Fruit fly (Drosophila melanogaster) whole organism, embryonic: Measurements from ENCODE around the gene CG43760.
A peak's percentile ranks its signal among the peaks of the same experiment; 100 is the strongest.

ENCODE experiments used
- C15 ChIP-seq: fragments of 200-800 bp; sonication (Bioruptor generic); IDR thresholded peaks from 3 replicates; pipeline ENCODE4 v1.3.6; 2022; ENCODE audit warnings: missing biosample characterization, missing genetic modification characterization
- CG10209 ChIP-seq: fragments of 200-800 bp; sonication (Bioruptor generic); optimal IDR thresholded peaks from 3 replicates; lab custom pipeline; 2017; ENCODE audit warnings: missing biosample characterization, mild to moderate bottlenecking, missing genetic modification characterization, missing genetic modification reagents
- CG10321 ChIP-seq: fragments of 200-800 bp; sonication (Bioruptor generic); IDR thresholded peaks from 2 replicates; pipeline ENCODE4 v1.3.6; 2022; ENCODE audit warnings: missing biosample characterization, missing genetic modification characterization
- CG10959 ChIP-seq: fragments of 200-800 bp; sonication (Bioruptor generic); IDR thresholded peaks from 2 replicates; pipeline ENCODE4 v1.3.6; 2022; ENCODE audit warnings: missing biosample characterization, missing genetic modification characterization
- CG12299 ChIP-seq: fragments of 200-800 bp; sonication (Bioruptor generic); optimal IDR thresholded peaks from 2 replicates; lab custom pipeline; 2018; ENCODE audit warnings: missing biosample characterization, mild to moderate bottlenecking, missing genetic modification characterization
- CG1233 ChIP-seq: fragments of 200-800 bp; sonication (Bioruptor generic); optimal IDR thresholded peaks from 4 replicates; lab custom pipeline; 2018; ENCODE audit warnings: missing biosample characterization, mild to moderate bottlenecking, missing genetic modification characterization
- CG14965 ChIP-seq: fragments of 200-800 bp; sonication (Bioruptor generic); optimal IDR thresholded peaks from 2 replicates; lab custom pipeline; 2016; ENCODE audit warnings: missing biosample characterization, missing genetic modification characterization, borderline replicate concordance
- CG15011 ChIP-seq: fragments of 200-800 bp; sonication (Bioruptor generic); optimal IDR thresholded peaks from 3 replicates; lab custom pipeline; 2018; ENCODE audit warnings: missing biosample characterization, mild to moderate bottlenecking, missing genetic modification characterization
- CG15269 ChIP-seq: fragments of 200-800 bp; sonication (Bioruptor generic); optimal IDR thresholded peaks from 2 replicates; lab custom pipeline; 2018; ENCODE audit warnings: missing biosample characterization, mild to moderate bottlenecking, missing genetic modification characterization, moderate library complexity
- CG16779 ChIP-seq: fragments of 200-800 bp; sonication (Bioruptor generic); IDR thresholded peaks from 2 replicates; pipeline ENCODE4 v1.3.6; 2022; ENCODE audit warnings: missing biosample characterization, missing genetic modification characterization
- CG16813 ChIP-seq: fragments of 200-800 bp; sonication (Bioruptor generic); IDR thresholded peaks from 3 replicates; pipeline ENCODE4 v1.3.6; 2022; ENCODE audit warnings: missing biosample characterization, missing genetic modification characterization; ENCODE audit not compliant: partially characterized antibody
- CG17186 ChIP-seq: fragments of 200-800 bp; sonication (Bioruptor generic); optimal IDR thresholded peaks from 3 replicates; lab custom pipeline; 2017; ENCODE audit warnings: missing biosample characterization, missing genetic modification reagents, missing genetic modification characterization
- CG17361 ChIP-seq: fragments of 200-800 bp; sonication (Bioruptor generic); IDR thresholded peaks from 3 replicates; pipeline ENCODE4 v1.3.6; 2022; ENCODE audit warnings: missing biosample characterization, missing genetic modification characterization
- CG17385 ChIP-seq: fragments of 200-800 bp; sonication (Bioruptor generic); optimal IDR thresholded peaks from 3 replicates; lab custom pipeline; 2018; ENCODE audit warnings: missing biosample characterization, mild to moderate bottlenecking, missing genetic modification characterization
- CG17829 ChIP-seq: fragments of 200-800 bp; optimal IDR thresholded peaks from 2 replicates; lab custom pipeline; 2019; ENCODE audit warnings: missing biosample characterization, mild to moderate bottlenecking, missing genetic modification characterization, moderate library complexity
- CG18764 ChIP-seq: fragments of 200-800 bp; sonication (Bioruptor generic); optimal IDR thresholded peaks from 3 replicates; lab custom pipeline; 2016; ENCODE audit warnings: missing biosample characterization, missing genetic modification characterization
- CG34376 ChIP-seq: fragments of 200-800 bp; sonication (Bioruptor generic); optimal IDR thresholded peaks from 2 replicates; lab custom pipeline; 2018; ENCODE audit warnings: missing biosample characterization, mild to moderate bottlenecking, missing genetic modification characterization
- CG3995 ChIP-seq: fragments of 200-800 bp; sonication (Bioruptor generic); optimal IDR thresholded peaks from 3 replicates; lab custom pipeline; 2016; ENCODE audit warnings: missing biosample characterization, missing genetic modification characterization
- CG6254 ChIP-seq: fragments of 200-800 bp; sonication (Bioruptor generic); optimal IDR thresholded peaks from 3 replicates; lab custom pipeline; 2017; ENCODE audit warnings: mild to moderate bottlenecking, missing biosample characterization, missing genetic modification reagents, missing genetic modification characterization
- CG6689 ChIP-seq: fragments of 200-800 bp; sonication (Bioruptor generic); IDR thresholded peaks from 2 replicates; pipeline ENCODE4 v1.3.6; 2022; ENCODE audit warnings: missing biosample characterization, missing genetic modification characterization
- CG7556 ChIP-seq: fragments of 200-800 bp; sonication (Bioruptor generic); optimal IDR thresholded peaks from 2 replicates; lab custom pipeline; 2017; ENCODE audit warnings: missing biosample characterization, mild to moderate bottlenecking, missing genetic modification characterization
- CG8281 ChIP-seq: fragments of 200-800 bp; sonication (Bioruptor generic); optimal IDR thresholded peaks from 2 replicates; lab custom pipeline; 2018; ENCODE audit warnings: missing biosample characterization, mild to moderate bottlenecking, missing genetic modification characterization, moderate library complexity
- D19A ChIP-seq: fragments of 200-800 bp; optimal IDR thresholded peaks from 3 replicates; lab custom pipeline; 2019; ENCODE audit warnings: missing biosample characterization, mild to moderate bottlenecking, missing genetic modification characterization, moderate library complexity
- Dp ChIP-seq: fragments of 200-800 bp; sonication (Bioruptor generic); optimal IDR thresholded peaks from 2 replicates; lab custom pipeline; 2018; ENCODE audit warnings: missing biosample characterization, mild to moderate bottlenecking, missing genetic modification characterization, moderate library complexity
- ERR ChIP-seq: fragments of 200-800 bp; sonication (Bioruptor generic); optimal IDR thresholded peaks from 2 replicates; lab custom pipeline; 2016; ENCODE audit warnings: missing biosample characterization, missing genetic modification characterization
- Ets65A ChIP-seq: fragments of 200-800 bp; sonication (Bioruptor generic); peaks from one replicate; lab custom pipeline; 2016; ENCODE audit warnings: missing biosample characterization, missing genetic modification characterization
- H15 ChIP-seq: fragments of 200-800 bp; sonication (Bioruptor generic); IDR thresholded peaks from 3 replicates; pipeline ENCODE4 v1.3.6; 2022; ENCODE audit warnings: missing biosample characterization, missing genetic modification characterization
- HLH4C ChIP-seq: fragments of 200-800 bp; sonication (Bioruptor generic); IDR thresholded peaks from 3 replicates; pipeline ENCODE4 v1.3.6; 2022; ENCODE audit warnings: missing biosample characterization, missing genetic modification characterization; ENCODE audit not compliant: partially characterized antibody
- Hr3 ChIP-seq: fragments of 200-800 bp; sonication (Bioruptor generic); optimal IDR thresholded peaks from 3 replicates; lab custom pipeline; 2016; ENCODE audit warnings: missing biosample characterization, missing genetic modification characterization
- Pdp1 ChIP-seq, 2 experiments: fragments of 200-800 bp; sonication (Bioruptor generic); optimal IDR thresholded peaks; 3 replicates each; lab custom pipeline; 2016; ENCODE audit warnings: missing biosample characterization in 2 of 2, missing genetic modification characterization in 2 of 2, mild to moderate bottlenecking in 1 of 2, moderate library complexity in 1 of 2
- Side ChIP-seq: fragments of 200-800 bp; sonication (Bioruptor generic); optimal IDR thresholded peaks from 2 replicates; lab custom pipeline; 2016; ENCODE audit warnings: missing biosample characterization, missing genetic modification characterization
- amos ChIP-seq: fragments of 200-800 bp; sonication (Bioruptor generic); IDR thresholded peaks from 2 replicates; pipeline ENCODE4 v1.3.6; 2022; ENCODE audit warnings: missing biosample characterization, missing genetic modification characterization; ENCODE audit not compliant: partially characterized antibody
- aop ChIP-seq: fragments of 200-800 bp; sonication (Bioruptor generic); IDR thresholded peaks from 2 replicates; pipeline ENCODE4 v1.3.6; 2022; ENCODE audit warnings: missing biosample characterization, missing genetic modification characterization
- ara ChIP-seq: fragments of 200-800 bp; sonication (Bioruptor generic); IDR thresholded peaks from 2 replicates; pipeline ENCODE4 v1.3.6; 2022; ENCODE audit warnings: missing biosample characterization, missing genetic modification characterization
- chm ChIP-seq: fragments of 200-800 bp; sonication (Bioruptor generic); IDR thresholded peaks from 2 replicates; pipeline ENCODE4 v1.3.6; 2022; ENCODE audit warnings: missing biosample characterization, missing genetic modification characterization
- chn ChIP-seq: fragments of 200-800 bp; sonication (Bioruptor generic); optimal IDR thresholded peaks from 2 replicates; lab custom pipeline; 2016; ENCODE audit warnings: missing biosample characterization, missing genetic modification characterization
- danr ChIP-seq: fragments of 200-800 bp; sonication (Bioruptor generic); IDR thresholded peaks from 2 replicates; pipeline ENCODE4 v1.3.6; 2022; ENCODE audit warnings: missing biosample characterization, missing genetic modification characterization
- eyg ChIP-seq: fragments of 200-800 bp; sonication (Bioruptor generic); optimal IDR thresholded peaks from 3 replicates; lab custom pipeline; 2016; ENCODE audit warnings: missing biosample characterization, missing genetic modification characterization
- gce ChIP-seq: fragments of 200-800 bp; sonication (Bioruptor generic); IDR thresholded peaks from 3 replicates; pipeline ENCODE4 v1.3.6; 2022; ENCODE audit warnings: missing biosample characterization, missing genetic modification characterization
- gcm2 ChIP-seq: fragments of 200-800 bp; sonication (Bioruptor generic); optimal IDR thresholded peaks from 2 replicates; lab custom pipeline; 2016; ENCODE audit warnings: missing biosample characterization, missing genetic modification characterization
- nmo ChIP-seq: fragments of 200-800 bp; sonication (Bioruptor generic); optimal IDR thresholded peaks from 2 replicates; lab custom pipeline; 2018; ENCODE audit warnings: missing biosample characterization, mild to moderate bottlenecking, missing genetic modification characterization, moderate library complexity
- onecut ChIP-seq: fragments of 200-800 bp; sonication (Bioruptor generic); IDR thresholded peaks from 2 replicates; pipeline ENCODE4 v1.3.6; 2022; ENCODE audit warnings: missing biosample characterization, missing genetic modification characterization
- ro ChIP-seq: fragments of 200-800 bp; sonication (Bioruptor generic); IDR thresholded peaks from 2 replicates; pipeline ENCODE4 v1.3.6; 2022; ENCODE audit warnings: missing biosample characterization, missing genetic modification characterization
- sob ChIP-seq: fragments of 200-800 bp; sonication (Bioruptor generic); IDR thresholded peaks from 2 replicates; pipeline ENCODE4 v1.3.6; 2022; ENCODE audit warnings: missing biosample characterization, missing genetic modification characterization
- stwl ChIP-seq: fragments of 200-800 bp; sonication (Bioruptor generic); optimal IDR thresholded peaks from 3 replicates; lab custom pipeline; 2018; ENCODE audit warnings: missing biosample characterization, mild to moderate bottlenecking, missing genetic modification characterization, moderate library complexity
- vfl ChIP-seq: fragments of 200-800 bp; sonication (Bioruptor generic); optimal IDR thresholded peaks from 2 replicates; lab custom pipeline; 2016; ENCODE audit warnings: missing biosample characterization, missing genetic modification characterization
- vvl ChIP-seq: fragments of 200-800 bp; sonication (Bioruptor generic); IDR thresholded peaks from 2 replicates; pipeline ENCODE4 v1.3.6; 2022; ENCODE audit warnings: missing biosample characterization, missing genetic modification characterization
- z ChIP-seq: fragments of 200-800 bp; sonication (Bioruptor generic); IDR thresholded peaks from 3 replicates; pipeline ENCODE4 v1.3.6; 2022; ENCODE audit warnings: missing biosample characterization, missing genetic modification characterization

CG43760 gene

DNA sequence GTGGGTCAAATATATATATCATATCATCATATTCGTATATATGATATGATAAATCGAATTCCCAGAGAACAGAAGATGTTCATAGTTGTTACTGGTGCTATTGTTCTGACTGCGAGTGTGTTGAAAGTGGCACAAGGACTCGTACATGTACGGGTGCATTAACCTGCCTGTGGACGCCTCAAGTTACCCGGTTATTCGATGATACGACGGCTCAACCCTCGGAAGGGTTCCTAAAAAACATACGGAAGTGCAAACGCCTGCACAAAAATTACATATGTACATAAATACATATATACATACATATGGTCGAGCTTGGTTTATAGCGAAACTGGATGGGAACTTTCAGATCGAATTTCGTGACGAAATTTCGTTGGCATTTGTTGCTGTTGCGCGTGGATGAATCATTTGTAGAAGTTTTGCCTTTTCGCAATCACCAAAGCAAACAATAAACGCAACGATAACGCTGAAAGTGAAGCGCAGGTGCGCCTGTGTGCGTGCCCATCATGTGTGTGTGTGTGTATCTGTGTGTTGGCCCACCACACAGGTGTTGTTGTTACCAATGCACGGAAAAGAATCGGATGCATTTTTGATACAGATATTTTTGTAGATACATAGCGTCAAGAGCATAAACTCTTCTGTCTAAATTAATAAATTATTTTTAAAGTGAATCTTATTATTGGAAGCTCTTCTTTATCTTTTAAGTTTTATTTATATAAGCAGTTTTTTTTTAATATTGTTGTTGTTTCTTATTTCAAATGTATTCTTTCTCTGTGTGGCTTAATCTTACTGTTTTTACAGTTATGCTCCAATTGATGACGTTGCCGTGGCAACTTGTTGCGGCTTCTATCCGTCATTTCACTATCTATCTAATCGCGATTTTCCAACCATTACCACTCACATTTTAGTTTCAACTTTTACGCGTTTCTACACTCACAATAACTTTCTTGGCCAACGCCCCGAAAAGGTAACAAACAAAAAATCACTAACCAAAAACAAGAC lies 14.9 kb downstream of the CG43760 start (continued):
- TF ChIP-seq CG17829 = peak; percentile 81
- TF ChIP-seq vvl (GFP tag; lab: Robert Waterston, UW) = peak; percentile 90
- TF ChIP-seq D19A = peak; percentile 74
- no peak for TF ChIP-seq Side (GFP tag; lab: Kevin White, UChicago)
- TF ChIP-seq CG15269 = peak; percentile 83
- peak; percentile 8 for TF ChIP-seq stwl (tag; lab: Kevin White, UChicago)
- TF ChIP-seq CG7556 = peak; percentile 80
- TF ChIP-seq CG18764 (GFP tag; lab: Kevin White, UChicago) = peak; percentile 46
- peak in 1 of 2 experiments; percentile 55 for TF ChIP-seq Pdp1 (GFP tag; optimal IDR thresholded peaks at IDR 0.05; lab: Kevin White, UChicago)
- TF ChIP-seq ro (GFP tag; lab: Robert Waterston, UW) = peak; percentile 27; the same call in 1 of the 2 replicates
- TF ChIP-seq CG3995 (GFP tag; lab: Kevin White, UChicago) = no peak
- peak; percentile 77; the same call in 1 of the 2 replicates for TF ChIP-seq CG10959
- no peak for TF ChIP-seq CG15011 (GFP tag; lab: Kevin White, UChicago)
- peak; percentile 64 for TF ChIP-seq onecut (GFP tag; lab: Robert Waterston, UW)
- TF ChIP-seq CG8281 = peak; percentile 41
- TF ChIP-seq CG10209 (GFP tag; lab: Kevin White, UChicago) = peak; percentile 75
- TF ChIP-seq HLH4C (GFP tag; lab: Robert Waterston, UW) = no peak
- peak; percentile 65; the same call in 1 of the 3 replicates for TF ChIP-seq gce (GFP tag; lab: Robert Waterston, UW)
- TF ChIP-seq CG6254 (GFP tag; lab: Kevin White, UChicago) = peak; percentile 72
- TF ChIP-seq chm (GFP tag; lab: Robert Waterston, UW) = no peak
- no peak for TF ChIP-seq ERR (GFP tag; lab: Kevin White, UChicago)
- TF ChIP-seq Ets65A (GFP tag; lab: Kevin White, UChicago) = peak; percentile 88
- peak; percentile 65 for TF ChIP-seq CG1233 (GFP tag; lab: Kevin White, UChicago)
- no peak for TF ChIP-seq CG34376 (GFP tag; lab: Kevin White, UChicago)
- TF ChIP-seq CG16779 = no peak
- TF ChIP-seq nmo (GFP tag; lab: Kevin White, UChicago) = peak; percentile 81
- TF ChIP-seq z (GFP tag; lab: Robert Waterston, UW) = 0 out of 3 replicates have a peak, but pooled peaks have one; percentile 22
- no peak for TF ChIP-seq amos (GFP tag; lab: Robert Waterston, UW)
- peak; percentile 68 for TF ChIP-seq danr (GFP tag; lab: Robert Waterston, UW)
- no peak for TF ChIP-seq gcm2 (GFP tag; lab: Kevin White, UChicago)
- no peak for TF ChIP-seq CG16813
- TF ChIP-seq ara (GFP tag; lab: Robert Waterston, UW) = peak; percentile 83
- peak; percentile 67; the same call in 2 of the 3 replicates for TF ChIP-seq C15 (GFP tag; lab: Robert Waterston, UW)
- TF ChIP-seq Dp (GFP tag; lab: Kevin White, UChicago) = no peak
- 0 out of 2 replicates have a peak, but pooled peaks have one; percentile 4 for TF ChIP-seq aop (GFP tag; lab: Robert Waterston, UW)
- peak; percentile 89 for TF ChIP-seq CG17361
- no peak for TF ChIP-seq CG17186
- TF ChIP-seq H15 (GFP tag; lab: Robert Waterston, UW) = peak; percentile 71; the same call in 2 of the 3 replicates
- peak; percentile 37; the same call in 1 of the 2 replicates for TF ChIP-seq CG10321 (GFP tag; lab: Robert Waterston, UW)
- TF ChIP-seq CG12299 = peak; percentile 17
- no peak for TF ChIP-seq CG14965
- TF ChIP-seq CG17385 (GFP tag; lab: Kevin White, UChicago) = peak; percentile 72
- peak; percentile 76 for TF ChIP-seq Hr3 (GFP tag; lab: Kevin White, UChicago)
- TF ChIP-seq sob (GFP tag; lab: Robert Waterston, UW) = peak; percentile 56
- TF ChIP-seq CG6689 (GFP tag; lab: Robert Waterston, UW) = peak; percentile 87
- peak; percentile 1 for TF ChIP-seq vfl
- TF ChIP-seq eyg (GFP tag; lab: Kevin White, UChicago) = peak; percentile 5
- TF ChIP-seq chn (GFP tag; lab: Kevin White, UChicago) = peak; percentile 24
